Worm (Caenorhabditis elegans): ENCODE measurements around the gene srd-5.

- TF ChIP-seq ztf-23 (GFP tag; IDR thresholded peaks at IDR 0.05) (no peak), T22C8.4 (GFP tag; IDR thresholded peaks at IDR 0.05) (no peak), klf-2 (GFP tag; conservative IDR thresholded peaks at IDR 0.05) (no peak), flt-1 (GFP tag; IDR thresholded peaks at IDR 0.05) (no peak), med-1 (GFP tag; optimal IDR thresholded peaks at IDR 0.05; ENCODE audit: insufficient read depth) (no peak), ref-1 (GFP tag; conservative IDR thresholded peaks at IDR 0.05) (no peak), cog-1 (tag; optimal IDR thresholded peaks at IDR 0.05) (no peak), ztf-29 (GFP tag; IDR thresholded peaks at IDR 0.05) (no peak), tab-1 (GFP tag; IDR thresholded peaks at IDR 0.05) (no peak)
Measured at ce11 chrIV:5669459-5669858, 4.9 kb downstream of the srd-5 start, which contains the start of gene T19E7.6.

Data from whole organism, midembryonic.